Worm (Caenorhabditis elegans): Measurements from ENCODE around the gene C08F11.17.
A peak's percentile ranks its signal among the peaks of the same experiment; 100 is the strongest.

The C08F11.17 gene

ce11 chrIV:13687631-13688030 lies 37.5 kb upstream of the C08F11.17 start:
- TF ChIP-seq ztf-29 (GFP tag; IDR thresholded peaks at IDR 0.05): no peak
- no peak for TF ChIP-seq ztf-23 (GFP tag; IDR thresholded peaks at IDR 0.05)

ce11 chrIV:13686965-13687425 lies 36.9 kb upstream of the C08F11.17 start, which contains the start of gene nyn-1:
Gene nyn-1 (minus strand): TSS chrIV:13687015.
- TF ChIP-seq T22C8.4 (GFP tag; IDR thresholded peaks at IDR 0.05): no peak
- no peak for TF ChIP-seq ref-1 (GFP tag; conservative IDR thresholded peaks at IDR 0.05)
- no peak for TF ChIP-seq flt-1 (GFP tag; IDR thresholded peaks at IDR 0.05)
- TF ChIP-seq ztf-23 (GFP tag; IDR thresholded peaks at IDR 0.05): no peak
- no peak for TF ChIP-seq cog-1 (tag; optimal IDR thresholded peaks at IDR 0.05)
- no peak for TF ChIP-seq ztf-29 (GFP tag; IDR thresholded peaks at IDR 0.05)
- TF ChIP-seq med-1 (GFP tag; optimal IDR thresholded peaks at IDR 0.05; ENCODE audit: insufficient read depth): no peak
- no peak for TF ChIP-seq tab-1 (GFP tag; IDR thresholded peaks at IDR 0.05)
- TF ChIP-seq klf-2 (GFP tag; conservative IDR thresholded peaks at IDR 0.05): no peak

ce11 chrIV:13684827-13685226 lies 34.7 kb upstream of the C08F11.17 start:
- TF ChIP-seq klf-2 (GFP tag; conservative IDR thresholded peaks at IDR 0.05): no peak
- TF ChIP-seq ztf-29 (GFP tag; IDR thresholded peaks at IDR 0.05): no peak
- TF ChIP-seq med-1 (GFP tag; optimal IDR thresholded peaks at IDR 0.05; ENCODE audit: insufficient read depth): no peak
- no peak for TF ChIP-seq cog-1 (tag; optimal IDR thresholded peaks at IDR 0.05)
- TF ChIP-seq ztf-23 (GFP tag; IDR thresholded peaks at IDR 0.05): no peak
- TF ChIP-seq T22C8.4 (GFP tag; IDR thresholded peaks at IDR 0.05): no peak
- TF ChIP-seq ref-1 (GFP tag; conservative IDR thresholded peaks at IDR 0.05): no peak
- TF ChIP-seq tab-1 (GFP tag; IDR thresholded peaks at IDR 0.05): no peak
- no peak for TF ChIP-seq flt-1 (GFP tag; IDR thresholded peaks at IDR 0.05)

ce11 chrIV:13682733-13683132 lies 32.6 kb upstream of the C08F11.17 start:
- TF ChIP-seq tab-1 (GFP tag; IDR thresholded peaks at IDR 0.05) (no peak), med-1 (GFP tag; optimal IDR thresholded peaks at IDR 0.05; ENCODE audit: insufficient read depth) (no peak), T22C8.4 (GFP tag; IDR thresholded peaks at IDR 0.05) (no peak), flt-1 (GFP tag; IDR thresholded peaks at IDR 0.05) (no peak), ztf-23 (GFP tag; IDR thresholded peaks at IDR 0.05) (no peak), ref-1 (GFP tag; conservative IDR thresholded peaks at IDR 0.05) (no peak), ztf-29 (GFP tag; IDR thresholded peaks at IDR 0.05) (no peak), cog-1 (tag; optimal IDR thresholded peaks at IDR 0.05) (no peak), klf-2 (GFP tag; conservative IDR thresholded peaks at IDR 0.05) (no peak)

- no peak for TF ChIP-seq flt-1 (GFP tag; IDR thresholded peaks at IDR 0.05)
Observed at ce11 chrIV:13679495-13679894, 29.4 kb upstream of the C08F11.17 start.

- TF ChIP-seq cog-1 (tag; optimal IDR thresholded peaks at IDR 0.05) (no peak), med-1 (GFP tag; optimal IDR thresholded peaks at IDR 0.05; ENCODE audit: insufficient read depth) (no peak), flt-1 (GFP tag; IDR thresholded peaks at IDR 0.05) (no peak), ztf-29 (GFP tag; IDR thresholded peaks at IDR 0.05) (no peak), ref-1 (GFP tag; conservative IDR thresholded peaks at IDR 0.05) (no peak), T22C8.4 (GFP tag; IDR thresholded peaks at IDR 0.05) (no peak), klf-2 (GFP tag; conservative IDR thresholded peaks at IDR 0.05) (no peak), ztf-23 (GFP tag; IDR thresholded peaks at IDR 0.05) (no peak), tab-1 (GFP tag; IDR thresholded peaks at IDR 0.05) (no peak)
Observed at ce11 chrIV:13678649-13679048, 28.5 kb upstream of the C08F11.17 start, which contains the start of gene srlf-26. Gene srlf-26 (plus strand): TSS chrIV:13678949.

ce11 chrIV:13673504-13673903 lies 23.4 kb upstream of the C08F11.17 start, which contains the start of gene oac-48:
Gene oac-48 (plus strand): TSS chrIV:13673804.
- TF ChIP-seq flt-1 (GFP tag; IDR thresholded peaks at IDR 0.05) (no peak), med-1 (GFP tag; optimal IDR thresholded peaks at IDR 0.05; ENCODE audit: insufficient read depth) (no peak), T22C8.4 (GFP tag; IDR thresholded peaks at IDR 0.05) (no peak), cog-1 (tag; optimal IDR thresholded peaks at IDR 0.05) (no peak), ztf-23 (GFP tag; IDR thresholded peaks at IDR 0.05) (no peak), klf-2 (GFP tag; conservative IDR thresholded peaks at IDR 0.05) (no peak), ref-1 (GFP tag; conservative IDR thresholded peaks at IDR 0.05) (no peak), tab-1 (GFP tag; IDR thresholded peaks at IDR 0.05) (no peak), ztf-29 (GFP tag; IDR thresholded peaks at IDR 0.05) (no peak)

ce11 chrIV:13667975-13668374 lies 17.8 kb upstream of the C08F11.17 start:
- TF ChIP-seq flt-1 (GFP tag; IDR thresholded peaks at IDR 0.05): peak; percentile 79

ce11 chrIV:13666849-13667430 lies 16.8 kb upstream of the C08F11.17 start, which contains the start of gene fbxa-215:
Gene fbxa-215 (minus strand): TSS chrIV:13666909.
- TF ChIP-seq ztf-23 (GFP tag; IDR thresholded peaks at IDR 0.05) (no peak), ztf-29 (GFP tag; IDR thresholded peaks at IDR 0.05) (no peak), cog-1 (tag; optimal IDR thresholded peaks at IDR 0.05) (no peak)

- TF ChIP-seq cog-1 (tag; optimal IDR thresholded peaks at IDR 0.05) (no peak), ref-1 (GFP tag; conservative IDR thresholded peaks at IDR 0.05) (no peak)
Observed at ce11 chrIV:13665073-13665472, 14.9 kb upstream of the C08F11.17 start.

ce11 chrIV:13664090-13664489 lies 14.0 kb upstream of the C08F11.17 start, which contains the start of gene Y45F10C.4:
Gene Y45F10C.4 (minus strand): TSS chrIV:13664190.
- TF ChIP-seq klf-2 (GFP tag; conservative IDR thresholded peaks at IDR 0.05) (no peak), tab-1 (GFP tag; IDR thresholded peaks at IDR 0.05) (no peak), cog-1 (tag; optimal IDR thresholded peaks at IDR 0.05) (no peak), flt-1 (GFP tag; IDR thresholded peaks at IDR 0.05) (no peak), T22C8.4 (GFP tag; IDR thresholded peaks at IDR 0.05) (no peak), med-1 (GFP tag; optimal IDR thresholded peaks at IDR 0.05; ENCODE audit: insufficient read depth) (no peak), ztf-29 (GFP tag; IDR thresholded peaks at IDR 0.05) (no peak), ref-1 (GFP tag; conservative IDR thresholded peaks at IDR 0.05) (no peak)
